Fruit fly (Drosophila melanogaster) S2 (cell line): ENCODE results near the gene CG9525.

Source experiments
- CG8478 ChIP-seq: fragments of >200 bp; optimal IDR thresholded peaks from 2 replicates; lab custom pipeline; 2018
- CTCF ChIP-seq, 2 experiments: fragments of >200 bp; optimal IDR thresholded peaks; 2 replicates each; lab custom pipeline; 2018

dm6 chr2L:8993650-8994441 lies 31.7 kb upstream of the CG9525 start, which contains the start of gene CG17906:
- no peak for TF ChIP-seq CTCF (optimal IDR thresholded peaks at IDR 0.05; lab: Kevin White, UChicago)
- no peak for TF ChIP-seq CG8478
